Worm (Caenorhabditis elegans): Measurements from ENCODE around the gene Y69A2AR.1.

The Y69A2AR.1 gene

DNA sequence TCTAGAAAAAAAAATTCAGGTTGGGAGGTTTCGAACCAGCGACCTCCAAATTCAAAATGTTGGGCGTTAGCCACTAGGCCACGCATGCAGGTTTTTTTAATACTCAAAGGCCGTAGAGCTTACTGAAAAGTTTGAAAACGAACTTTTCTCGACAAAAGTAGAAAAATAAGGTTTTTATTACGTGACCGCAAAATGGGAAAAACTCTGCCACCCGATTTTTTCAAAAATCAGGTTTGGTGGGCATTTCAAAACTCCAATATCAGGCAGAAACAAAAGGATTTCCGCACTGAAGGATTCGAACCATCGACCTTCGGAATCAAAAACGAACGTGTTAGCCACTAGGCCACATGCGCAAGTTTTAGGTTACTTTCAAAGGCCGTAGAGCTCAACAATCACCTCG, 8.1 kb upstream of the Y69A2AR.1 start (continued):
- TF ChIP-seq D2030.7 (GFP tag; IDR thresholded peaks at IDR 0.05) (no peak; the same call in 1 of the 2 replicates), lsl-1 (GFP tag; optimal IDR thresholded peaks at IDR 0.05) (peak; percentile 33), C17E4.6 (GFP tag; IDR thresholded peaks at IDR 0.05) (no peak), pha-4 (tag; optimal IDR thresholded peaks at IDR 0.05) (no peak), tlf-1 (GFP tag; optimal IDR thresholded peaks at IDR 0.05) (no peak), F37B4.10 (GFP tag; IDR thresholded peaks at IDR 0.05) (no peak), sdz-38 (tag; optimal IDR thresholded peaks at IDR 0.05) (no peak), ceh-27 (GFP tag; optimal IDR thresholded peaks at IDR 0.05) (no peak), B0035.1 (tag; optimal IDR thresholded peaks at IDR 0.05) (no peak), hsf-1 (GFP tag; IDR thresholded peaks at IDR 0.05) (no peak), mxl-1 (tag; optimal IDR thresholded peaks at IDR 0.05) (no peak), T07F8.4 (tag; optimal IDR thresholded peaks at IDR 0.05) (peak; percentile 16), K12H6.12 (tag; optimal IDR thresholded peaks at IDR 0.05) (no peak), egl-18 (GFP tag; IDR thresholded peaks at IDR 0.05) (no peak), atf-7 (tag; optimal IDR thresholded peaks at IDR 0.05) (no peak), ZK185.1 (tag; optimal IDR thresholded peaks at IDR 0.05; ENCODE audit: poor library complexity, severe bottlenecking) (no peak), nfya-2 (GFP tag; IDR thresholded peaks at IDR 0.05) (no peak), mes-4 (tag; optimal IDR thresholded peaks at IDR 0.05) (no peak), Y67H2A.10 (GFP tag; conservative IDR thresholded peaks at IDR 0.05) (no peak), ama-1 (optimal IDR thresholded peaks at IDR 0.05) (no peak), ama-1 (GFP tag; optimal IDR thresholded peaks at IDR 0.05) (peak in 1 of 2 experiments; percentile 49), madf-8 (GFP tag; conservative IDR thresholded peaks at IDR 0.05) (no peak), nhr-120 (GFP tag; IDR thresholded peaks at IDR 0.05) (no peak), F49E8.2 (tag; optimal IDR thresholded peaks at IDR 0.05; ENCODE audit: insufficient read depth) (peak; percentile 4), attf-5 (GFP tag; optimal IDR thresholded peaks at IDR 0.05) (peak; percentile 32), sea-2 (GFP tag; IDR thresholded peaks at IDR 0.05) (no peak), F55B11.4 (tag; optimal IDR thresholded peaks at IDR 0.05; ENCODE audit: borderline replicate concordance, insufficient read depth) (no peak), tbx-9 (tag; optimal IDR thresholded peaks at IDR 0.05; ENCODE audit: borderline replicate concordance) (no peak), F57A8.1 (GFP tag; optimal IDR thresholded peaks at IDR 0.05) (no peak), nfya-1 (tag; optimal IDR thresholded peaks at IDR 0.05; ENCODE audit: borderline replicate concordance, insufficient read depth) (no peak), B0336.3 (GFP tag; IDR thresholded peaks at IDR 0.05) (peak; percentile 14; the same call in 1 of the 2 replicates), Y53F4B.3 (GFP tag; IDR thresholded peaks at IDR 0.05) (no peak), snpc-1.1 (tag; optimal IDR thresholded peaks at IDR 0.05; ENCODE audit: insufficient read depth) (peak; percentile 23)

DNA sequence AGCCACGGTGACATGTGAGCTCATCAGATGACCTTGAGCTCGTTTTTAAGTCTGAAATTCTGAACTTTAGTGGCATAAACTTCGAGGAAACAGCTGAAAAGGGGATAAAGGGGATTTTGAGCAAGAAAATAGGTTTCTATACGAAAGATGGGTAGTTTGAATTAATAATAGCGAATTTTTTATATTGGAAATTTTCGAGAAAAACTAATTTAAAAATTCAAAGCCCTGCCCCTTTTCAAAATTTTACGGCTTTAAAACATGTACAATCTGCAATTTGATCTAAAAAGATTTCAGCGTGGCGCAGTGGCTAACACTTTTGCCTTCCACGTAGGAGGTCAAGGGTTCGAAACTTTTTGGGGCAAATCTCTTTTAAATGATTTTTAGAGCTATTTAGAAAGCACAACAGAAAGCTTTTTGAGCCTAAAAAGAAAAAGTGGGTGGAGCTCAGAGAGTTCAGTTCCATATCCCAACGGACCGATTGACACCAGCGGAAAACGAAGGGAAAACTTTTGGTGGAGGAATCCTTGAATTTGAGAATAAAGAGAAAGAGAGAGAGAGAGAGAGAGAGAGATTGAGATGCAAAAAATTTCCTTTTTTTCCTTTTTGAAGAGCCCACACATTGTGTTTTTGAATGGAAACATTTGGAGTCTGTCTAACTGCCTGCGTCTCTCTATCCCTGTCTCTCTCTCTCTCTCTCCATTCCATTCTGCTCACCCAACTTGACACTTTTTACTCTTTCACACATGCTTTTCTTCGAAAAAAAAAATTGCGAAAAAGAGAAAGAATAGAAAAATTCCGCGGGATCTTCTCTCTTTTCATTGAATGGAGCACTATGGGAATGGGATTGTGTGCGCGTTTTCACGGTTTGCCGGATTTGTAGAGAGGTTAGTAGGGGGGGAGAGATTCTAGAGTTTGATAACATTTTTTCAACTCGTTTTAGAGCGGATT, 2.6 kb upstream of the Y69A2AR.1 start, which contains the start of gene Y69A2AR.31:
Y69A2AR.31 (minus strand) TSS at position 51 of the 948 bp plus-strand sequence.
- TF ChIP-seq ama-1 (optimal IDR thresholded peaks at IDR 0.05) = no peak
- TF ChIP-seq ama-1 (GFP tag; optimal IDR thresholded peaks at IDR 0.05) = peak; percentile 52 to 77
- TF ChIP-seq repo-1 (tag; optimal IDR thresholded peaks at IDR 0.05) = no peak
- TF ChIP-seq F57A8.1 (GFP tag; optimal IDR thresholded peaks at IDR 0.05) = no peak
- peak; percentile 35 for TF ChIP-seq him-1 (tag; optimal IDR thresholded peaks at IDR 0.05)
- no peak for TF ChIP-seq B0336.3 (GFP tag; IDR thresholded peaks at IDR 0.05)
- no peak for TF ChIP-seq C17E4.6 (GFP tag; IDR thresholded peaks at IDR 0.05)
- peak; percentile 4 for TF ChIP-seq lsl-1 (GFP tag; optimal IDR thresholded peaks at IDR 0.05)
- peak; percentile 71 for TF ChIP-seq B0261.1 (tag; optimal IDR thresholded peaks at IDR 0.05)
- TF ChIP-seq F22D6.2 (tag; optimal IDR thresholded peaks at IDR 0.05) = no peak
- no peak for TF ChIP-seq attf-6 (GFP tag; IDR thresholded peaks at IDR 0.05)
- TF ChIP-seq snpc-4 (GFP tag; optimal IDR thresholded peaks at IDR 0.05) = peak; percentile 49
- peak in 1 of 4 experiments; percentile 27 for TF ChIP-seq snpc-4 (tag; optimal IDR thresholded peaks at IDR 0.05)
- TF ChIP-seq cebp-2 (GFP tag; IDR thresholded peaks at IDR 0.05) = peak; percentile 75; the same call in 1 of the 2 replicates
- TF ChIP-seq D2030.7 (GFP tag; IDR thresholded peaks at IDR 0.05) = peak; percentile 56; the same call in 1 of the 2 replicates
- TF ChIP-seq let-526 (GFP tag; IDR thresholded peaks at IDR 0.05) = no peak
- no peak for TF ChIP-seq nhr-120 (GFP tag; IDR thresholded peaks at IDR 0.05)
- TF ChIP-seq ztf-22 (GFP tag; optimal IDR thresholded peaks at IDR 0.05) = no peak
- TF ChIP-seq rpc-1 (optimal IDR thresholded peaks at IDR 0.05) = peak; percentile 88
- TF ChIP-seq rpc-1 (tag; optimal IDR thresholded peaks at IDR 0.05) = peak; percentile 94
- TF ChIP-seq ztf-25 (GFP tag; IDR thresholded peaks at IDR 0.05) = peak; percentile 82

All from whole organism, young adult.